Worm (Caenorhabditis elegans): ENCODE data around the gene marb-1.

DNA sequence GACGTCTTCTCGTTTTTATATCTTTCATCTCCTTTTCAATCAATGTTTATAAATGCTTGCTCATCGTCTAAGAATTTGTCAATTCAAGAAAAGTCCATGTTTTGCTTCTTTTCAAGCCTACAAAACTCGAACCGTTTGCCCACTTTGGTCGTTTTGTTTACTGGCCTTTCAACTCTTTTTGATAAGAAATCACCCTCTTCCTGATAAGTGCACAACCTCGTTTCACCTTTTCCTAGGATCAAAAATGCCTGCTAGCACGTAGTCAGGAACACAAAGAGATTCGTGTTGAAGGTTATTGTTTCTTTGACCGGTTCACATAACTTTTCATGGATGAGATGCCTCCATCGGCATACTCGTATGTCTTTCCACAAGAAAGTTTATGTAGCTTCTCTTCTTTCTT, 12.2 kb downstream of the marb-1 start:
- TF ChIP-seq unc-62 (GFP tag; optimal IDR thresholded peaks at IDR 0.05) (no peak), lsy-2 (tag; optimal IDR thresholded peaks at IDR 0.05) (no peak)

Measured in whole organism, mixed stage, embryonic.